Worm (Caenorhabditis elegans) whole organism, early embryonic: ENCODE measurements around the gene lgc-38.
"Not testable (repeated sequence)": the region's sequence is repeated elsewhere in the genome, so short reads cannot be mapped to it uniquely, and the experiment has no call there.

Experiments
- B0310.2 ChIP-seq: sonication (generic microtip); optimal IDR thresholded peaks from 2 replicates; lab custom pipeline; 2016; ENCODE audit warnings: mild to moderate bottlenecking, missing genetic modification characterization, missing compliant biosample characterization
- F13C5.2 ChIP-seq: sonication (generic microtip); optimal IDR thresholded peaks from 2 replicates; lab custom pipeline; 2017; ENCODE audit warnings: mild to moderate bottlenecking, missing genetic modification characterization, inconsistent platforms, missing compliant biosample characterization
- aly-1 ChIP-seq: sonication (generic microtip); optimal IDR thresholded peaks from 2 replicates; lab custom pipeline; 2016; ENCODE audit warnings: missing genetic modification characterization, missing compliant biosample characterization
- ama-1 ChIP-seq: fragments of 150-350 bp; optimal IDR thresholded peaks from 2 replicates; lab custom pipeline; 2014
- ceh-13 ChIP-seq: fragments of 200-800 bp; sonication (Bioruptor generic); optimal IDR thresholded peaks from 2 replicates; lab custom pipeline; 2018; ENCODE audit warnings: mild to moderate bottlenecking, missing genetic modification characterization, missing compliant biosample characterization
- ceh-36 ChIP-seq: sonication (generic microtip); optimal IDR thresholded peaks from 2 replicates; lab custom pipeline; 2016; ENCODE audit warnings: missing genetic modification characterization, inconsistent platforms, missing compliant biosample characterization
- ets-7 ChIP-seq: sonication (generic microtip); optimal IDR thresholded peaks from 2 replicates; lab custom pipeline; 2016; ENCODE audit warnings: missing genotype, missing genetic modification characterization, missing compliant biosample characterization
- flt-1 ChIP-seq: fragments of 200-800 bp; sonication (Bioruptor generic); IDR thresholded peaks from 2 replicates; pipeline ENCODE4 v1.3.6; 2022; ENCODE audit warnings: missing genetic modification characterization, missing compliant biosample characterization
- hmbx-1 ChIP-seq: sonication (generic microtip); optimal IDR thresholded peaks from 2 replicates; lab custom pipeline; 2016; ENCODE audit warnings: mild to moderate bottlenecking, missing genetic modification characterization, missing compliant biosample characterization
- hmg-4 ChIP-seq: fragments of 200-800 bp; sonication (Bioruptor generic); optimal IDR thresholded peaks from 2 replicates; lab custom pipeline; 2018; ENCODE audit warnings: mild to moderate bottlenecking, missing genetic modification characterization, missing compliant biosample characterization
- hnd-1 ChIP-seq: sonication (generic microtip); optimal IDR thresholded peaks from 2 replicates; lab custom pipeline; 2016; ENCODE audit warnings: missing genetic modification characterization, missing compliant biosample characterization
- pes-1 ChIP-seq: fragments of 200-800 bp; sonication (Bioruptor generic); IDR thresholded peaks from 2 replicates; pipeline ENCODE4 v1.3.6; 2022; ENCODE audit warnings: missing genetic modification reagents, missing genetic modification characterization, missing compliant biosample characterization
- scrt-1 ChIP-seq: fragments of 200-800 bp; sonication (Bioruptor generic); IDR thresholded peaks from 2 replicates; pipeline ENCODE4 v1.3.6; 2022; ENCODE audit warnings: missing genetic modification characterization, missing compliant biosample characterization
- sea-1 ChIP-seq: fragments of 200-800 bp; sonication (Bioruptor generic); conservative IDR thresholded peaks from 2 replicates; pipeline ENCODE4 v1.3.6; 2022; ENCODE audit warnings: missing genetic modification characterization, missing compliant biosample characterization
- tbx-11 ChIP-seq: fragments of 200-800 bp; sonication (Bioruptor generic); IDR thresholded peaks from 2 replicates; pipeline ENCODE4 v1.3.6; 2022; ENCODE audit warnings: missing genetic modification characterization, missing compliant biosample characterization
- tbx-37 ChIP-seq: fragments of 200-800 bp; sonication (Bioruptor generic); conservative IDR thresholded peaks from 2 replicates; pipeline ENCODE4 v1.3.6; 2022; ENCODE audit warnings: missing genetic modification reagents, missing genetic modification characterization, missing compliant biosample characterization
- tra-4 ChIP-seq: sonication (generic microtip); optimal IDR thresholded peaks from 2 replicates; lab custom pipeline; 2017; ENCODE audit warnings: missing genetic modification characterization, missing compliant biosample characterization

lgc-38 gene

ce11 chrIII:6971662-6972284 is 37.2 kb upstream of the lgc-38 start, which contains the start of the genes eef-1A.1 and rfc-4:
Gene eef-1A.1 (minus strand): TSS chrIII:6971712.
Gene rfc-4 (plus strand): TSS chrIII:6972253.
- TF ChIP-seq flt-1 (peak; percentile 84), pes-1 (GFP tag; lab: Robert Waterston, UW) (no peak; the same call in 1 of the 2 replicates), tra-4 (tag; lab: Kevin White, UChicago) (no peak), ama-1 (lab: Kevin White, UChicago) (no peak), B0310.2 (tag; lab: Kevin White, UChicago) (no peak), tbx-37 (GFP tag; lab: Robert Waterston, UW) (peak; percentile 59), aly-1 (tag; lab: Kevin White, UChicago) (no peak), ceh-36 (tag; lab: Kevin White, UChicago) (peak; percentile 7), sea-1 (GFP tag; lab: Robert Waterston, UW) (no peak), hnd-1 (tag; lab: Kevin White, UChicago) (peak; percentile 50), hmbx-1 (tag; lab: Kevin White, UChicago) (peak; percentile 9), ets-7 (tag; lab: Kevin White, UChicago) (no peak), ceh-13 (GFP tag; lab: Kevin White, UChicago) (no peak), tbx-11 (GFP tag; lab: Robert Waterston, UW) (no peak), hmg-4 (GFP tag; lab: Kevin White, UChicago) (peak; percentile 61), scrt-1 (GFP tag; lab: Robert Waterston, UW) (no peak), F13C5.2 (tag; lab: Kevin White, UChicago) (peak; percentile 89)

- no peak for TF ChIP-seq ceh-13 (GFP tag; lab: Kevin White, UChicago)
- no peak for TF ChIP-seq tra-4 (tag; lab: Kevin White, UChicago)
- no peak for TF ChIP-seq ceh-36 (tag; lab: Kevin White, UChicago)
- TF ChIP-seq hnd-1 (tag; lab: Kevin White, UChicago), result no peak
- TF ChIP-seq scrt-1 (GFP tag; lab: Robert Waterston, UW), result no peak
- no peak for TF ChIP-seq F13C5.2 (tag; lab: Kevin White, UChicago)
- no peak for TF ChIP-seq B0310.2 (tag; lab: Kevin White, UChicago)
- TF ChIP-seq aly-1 (tag; lab: Kevin White, UChicago), result no peak
- no peak for TF ChIP-seq pes-1 (GFP tag; lab: Robert Waterston, UW)
- TF ChIP-seq hmbx-1 (tag; lab: Kevin White, UChicago), result no peak
- no peak for TF ChIP-seq flt-1
- no peak for TF ChIP-seq sea-1 (GFP tag; lab: Robert Waterston, UW)
- no peak for TF ChIP-seq tbx-37 (GFP tag; lab: Robert Waterston, UW)
Measured at ce11 chrIII:6973682-6974081, 35.3 kb upstream of the lgc-38 start, which contains the start of gene F31E3.2. Gene F31E3.2 (plus strand): TSS chrIII:6973982.

- no peak for TF ChIP-seq flt-1
- TF ChIP-seq ceh-36 (tag; lab: Kevin White, UChicago), result no peak
Measured at ce11 chrIII:6974952-6975351, 34.0 kb upstream of the lgc-38 start.

ce11 chrIII:6978875-6979274 is 30.1 kb upstream of the lgc-38 start:
- TF ChIP-seq aly-1 (tag; lab: Kevin White, UChicago) (no peak), hmg-4 (GFP tag; lab: Kevin White, UChicago) (peak; percentile 80), pes-1 (GFP tag; lab: Robert Waterston, UW) (no peak), B0310.2 (tag; lab: Kevin White, UChicago) (no peak), hnd-1 (tag; lab: Kevin White, UChicago) (no peak), ceh-13 (GFP tag; lab: Kevin White, UChicago) (no peak), flt-1 (no peak; the same call in 1 of the 2 replicates), ets-7 (tag; lab: Kevin White, UChicago) (no peak), ama-1 (lab: Kevin White, UChicago) (no peak), tra-4 (tag; lab: Kevin White, UChicago) (no peak), sea-1 (GFP tag; lab: Robert Waterston, UW) (no peak), tbx-37 (GFP tag; lab: Robert Waterston, UW) (no peak), scrt-1 (GFP tag; lab: Robert Waterston, UW) (0 out of 2 replicates have a peak, but pooled peaks have one; percentile 7), F13C5.2 (tag; lab: Kevin White, UChicago) (no peak), ceh-36 (tag; lab: Kevin White, UChicago) (no peak), hmbx-1 (tag; lab: Kevin White, UChicago) (no peak), tbx-11 (GFP tag; lab: Robert Waterston, UW) (no peak)

ce11 chrIII:6979584-6979983 is 29.4 kb upstream of the lgc-38 start, which contains the start of gene ceh-20:
Gene ceh-20 (plus strand): TSS chrIII:6979884.
- TF ChIP-seq F13C5.2 (tag; lab: Kevin White, UChicago) (no peak), flt-1 (no peak)

- TF ChIP-seq sea-1 (GFP tag; lab: Robert Waterston, UW); tbx-11 (GFP tag; lab: Robert Waterston, UW); tra-4 (tag; lab: Kevin White, UChicago): not testable (repeated sequence)
Measured at ce11 chrIII:6981989-6982553, 26.9 kb upstream of the lgc-38 start, which contains the start of gene F31E3.6. Gene F31E3.6 (plus strand): TSS chrIII:6982081.

- TF ChIP-seq hnd-1 (tag; lab: Kevin White, UChicago) (no peak), flt-1 (no peak), ceh-36 (tag; lab: Kevin White, UChicago) (no peak), pes-1 (GFP tag; lab: Robert Waterston, UW) (no peak), ets-7 (tag; lab: Kevin White, UChicago) (no peak), scrt-1 (GFP tag; lab: Robert Waterston, UW) (no peak), F13C5.2 (tag; lab: Kevin White, UChicago) (no peak), tbx-11 (GFP tag; lab: Robert Waterston, UW) (no peak), B0310.2 (tag; lab: Kevin White, UChicago) (no peak), ceh-13 (GFP tag; lab: Kevin White, UChicago) (no peak), tra-4 (tag; lab: Kevin White, UChicago) (no peak), sea-1 (GFP tag; lab: Robert Waterston, UW) (no peak), tbx-37 (GFP tag; lab: Robert Waterston, UW) (no peak), ama-1 (lab: Kevin White, UChicago) (no peak)
Measured at ce11 chrIII:6988060-6988459, 20.9 kb upstream of the lgc-38 start.
